Worm (Caenorhabditis elegans) whole organism, L4/young adult: ENCODE data around the gene bath-3.
"Not testable (repeated sequence)": the region's sequence is repeated elsewhere in the genome, so short reads cannot be mapped to it uniquely, and the experiment has no call there.

ENCODE experiments used
- W03F9.2 ChIP-seq: fragments of 150-350 bp; optimal IDR thresholded peaks from 2 replicates; lab custom pipeline; 2014; ENCODE audit warnings: missing biosample characterization, missing genetic modification characterization
- dao-5 ChIP-seq: sonication (generic microtip); optimal IDR thresholded peaks from 2 replicates; lab custom pipeline; 2016; ENCODE audit warnings: missing genotype, missing genetic modification characterization, moderate library complexity, missing compliant biosample characterization
- him-1 ChIP-seq: sonication (generic microtip); optimal IDR thresholded peaks from 2 replicates; lab custom pipeline; 2016; ENCODE audit warnings: missing genotype, missing genetic modification reagents, missing genetic modification characterization, missing compliant biosample characterization

DNA sequence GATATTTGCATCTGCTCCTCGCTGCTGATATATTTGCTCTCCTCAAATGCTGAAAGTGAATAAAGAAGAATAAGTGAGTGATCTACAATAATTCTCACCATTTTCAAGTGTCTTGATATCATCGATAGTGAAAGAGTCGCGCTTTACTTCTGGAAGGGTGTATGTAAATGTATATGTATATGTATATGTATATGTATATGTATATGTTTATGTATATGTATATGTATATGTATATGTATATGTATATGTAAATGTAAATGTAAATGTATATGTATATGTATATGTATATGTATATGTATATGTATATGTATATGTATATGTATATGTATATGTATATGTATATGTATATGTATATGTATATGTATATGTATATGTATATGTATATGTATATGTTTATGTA is 29.5 kb downstream of the bath-3 start, which contains the start of gene ceh-84:
- TF ChIP-seq dao-5, him-1, W03F9.2 (tag; lab: Kevin White, UChicago): not testable (repeated sequence)
